Fruit fly (Drosophila melanogaster): Measurements from ENCODE around the gene Dnaaf6.

Gene Dnaaf6

dm6 chr3L:14652554-14652953 is 32.0 kb upstream of the Dnaaf6 start (continued):
- TF ChIP-seq nerfin-1 (tag; optimal IDR thresholded peaks at IDR 0.05) (peak; percentile 81), CG5180 (GFP tag; optimal IDR thresholded peaks at IDR 0.05) (peak; percentile 8), croc (GFP tag; conservative IDR thresholded peaks at IDR 0.05) (peak; percentile 81), CG3163 (GFP tag; optimal IDR thresholded peaks at IDR 0.05) (peak; percentile 55), tna (GFP tag; IDR thresholded peaks at IDR 0.05; ENCODE audit: partially characterized antibody) (no peak), CG5953 (GFP tag; IDR thresholded peaks at IDR 0.05) (peak; percentile 21; the same call in 1 of the 2 replicates), CG2116 (GFP tag; optimal IDR thresholded peaks at IDR 0.05) (peak; percentile 6), crc (GFP tag; optimal IDR thresholded peaks at IDR 0.05) (peak; percentile 41), CG7963 (GFP tag; IDR thresholded peaks at IDR 0.05; ENCODE audit: partially characterized antibody) (no peak), cwo (GFP tag; optimal IDR thresholded peaks at IDR 0.05) (peak; percentile 49), CG11247 (GFP tag; IDR thresholded peaks at IDR 0.05) (peak; percentile 34; the same call in 1 of the 2 replicates), z (GFP tag; IDR thresholded peaks at IDR 0.05) (no peak), onecut (GFP tag; IDR thresholded peaks at IDR 0.05) (peak; percentile 75), hth (optimal IDR thresholded peaks at IDR 0.05) (no peak), CG11696 (GFP tag; IDR thresholded peaks at IDR 0.05) (0 out of 2 replicates have a peak, but pooled peaks have one; percentile 35), Taf1 (GFP tag; IDR thresholded peaks at IDR 0.05) (no peak), CG11504 (tag; optimal IDR thresholded peaks at IDR 0.05) (peak; percentile 76), CG6254 (GFP tag; optimal IDR thresholded peaks at IDR 0.05) (peak; percentile 89), CG18262 (tag; optimal IDR thresholded peaks at IDR 0.05) (peak; percentile 94), CG1603 (tag; optimal IDR thresholded peaks at IDR 0.05) (peak; percentile 71), H2.0 (GFP tag; IDR thresholded peaks at IDR 0.05) (peak; percentile 60), gcm2 (GFP tag; optimal IDR thresholded peaks at IDR 0.05) (peak; percentile 53), CG10209 (GFP tag; optimal IDR thresholded peaks at IDR 0.05) (peak; percentile 70), CG3995 (GFP tag; optimal IDR thresholded peaks at IDR 0.05) (no peak), HmgZ (tag; optimal IDR thresholded peaks at IDR 0.05) (peak; percentile 53), Hr51 (GFP tag; optimal IDR thresholded peaks at IDR 0.05) (peak; percentile 3 to 52), scrt (GFP tag; optimal IDR thresholded peaks at IDR 0.05) (peak; percentile 47), Sox102F (GFP tag; optimal IDR thresholded peaks at IDR 0.05) (peak; percentile 82), CG12942 (GFP tag; optimal IDR thresholded peaks at IDR 0.05) (peak; percentile 57), ab (GFP tag; optimal IDR thresholded peaks at IDR 0.05) (peak; percentile 20), Hr78 (GFP tag; optimal IDR thresholded peaks at IDR 0.05) (peak in 1 of 2 experiments; percentile 64), CG7786 (GFP tag; optimal IDR thresholded peaks at IDR 0.05) (peak; percentile 57), Dad (GFP tag; optimal IDR thresholded peaks at IDR 0.05) (peak; percentile 38), CG7745 (tag; optimal IDR thresholded peaks at IDR 0.05) (peak; percentile 62), CG32532 (GFP tag; IDR thresholded peaks at IDR 0.05) (no peak), CG10543 (GFP tag; optimal IDR thresholded peaks at IDR 0.05) (no peak), nau (GFP tag; optimal IDR thresholded peaks at IDR 0.05) (peak; percentile 54), CG12659 (GFP tag; optimal IDR thresholded peaks at IDR 0.05) (peak; percentile 45), ase (GFP tag; IDR thresholded peaks at IDR 0.05) (no peak; the same call in 2 of the 3 replicates), maf-S (GFP tag; optimal IDR thresholded peaks at IDR 0.05) (peak; percentile 29), pb (GFP tag; optimal IDR thresholded peaks at IDR 0.05) (no peak), wor (GFP tag; IDR thresholded peaks at IDR 0.05) (peak; percentile 68), D (optimal IDR thresholded peaks at IDR 0.05) (no peak), D (GFP tag; optimal IDR thresholded peaks at IDR 0.05) (peak; percentile 88), sens (GFP tag) (peak; percentile 98), CG10654 (GFP tag; optimal IDR thresholded peaks at IDR 0.05) (peak; percentile 78), Neu2 (GFP tag; optimal IDR thresholded peaks at IDR 0.05; ENCODE audit: borderline replicate concordance) (no peak), CG2889 (GFP tag; IDR thresholded peaks at IDR 0.05) (0 out of 3 replicates have a peak, but pooled peaks have one; percentile 15), Ssrp (tag; optimal IDR thresholded peaks at IDR 0.05) (peak; percentile 86), CG6813 (GFP tag; optimal IDR thresholded peaks at IDR 0.05) (peak; percentile 69)
